Worm (Caenorhabditis elegans) whole organism, L2 larva: ENCODE measurements around the gene Y53G8AR.1.

Experiments used
- nhr-11 ChIP-seq: fragments of 150-350 bp; optimal IDR thresholded peaks from 2 replicates; lab custom pipeline; 2014; ENCODE audit warnings: missing biosample characterization, missing genetic modification characterization
- zag-1 ChIP-seq: fragments of 150-350 bp; optimal IDR thresholded peaks from 2 replicates; lab custom pipeline; 2014; ENCODE audit warnings: missing biosample characterization, missing genetic modification characterization
- ztf-11 ChIP-seq: sonication (generic microtip); optimal IDR thresholded peaks from 2 replicates; lab custom pipeline; 2017; ENCODE audit warnings: missing biosample characterization, missing genetic modification characterization

ce11 chrIII:3339317-3340016, 6.6 kb downstream of the Y53G8AR.1 start:
- TF ChIP-seq zag-1 (tag; lab: Kevin White, UChicago) (no peak), nhr-11 (tag; lab: Kevin White, UChicago) (no peak), ztf-11 (tag; lab: Kevin White, UChicago) (no peak)
